Fruit fly (Drosophila melanogaster) Kc167 (cell line): ENCODE results near the gene CCT3.

Experiments used
- Myc ChIP-seq: fragments of >200 bp; optimal IDR thresholded peaks from 2 replicates; lab custom pipeline; 2017; ENCODE audit warnings: missing external identifiers
- insv ChIP-seq: fragments of >200 bp; optimal IDR thresholded peaks from 3 replicates; lab custom pipeline; 2018; ENCODE audit warnings: missing external identifiers

DNA sequence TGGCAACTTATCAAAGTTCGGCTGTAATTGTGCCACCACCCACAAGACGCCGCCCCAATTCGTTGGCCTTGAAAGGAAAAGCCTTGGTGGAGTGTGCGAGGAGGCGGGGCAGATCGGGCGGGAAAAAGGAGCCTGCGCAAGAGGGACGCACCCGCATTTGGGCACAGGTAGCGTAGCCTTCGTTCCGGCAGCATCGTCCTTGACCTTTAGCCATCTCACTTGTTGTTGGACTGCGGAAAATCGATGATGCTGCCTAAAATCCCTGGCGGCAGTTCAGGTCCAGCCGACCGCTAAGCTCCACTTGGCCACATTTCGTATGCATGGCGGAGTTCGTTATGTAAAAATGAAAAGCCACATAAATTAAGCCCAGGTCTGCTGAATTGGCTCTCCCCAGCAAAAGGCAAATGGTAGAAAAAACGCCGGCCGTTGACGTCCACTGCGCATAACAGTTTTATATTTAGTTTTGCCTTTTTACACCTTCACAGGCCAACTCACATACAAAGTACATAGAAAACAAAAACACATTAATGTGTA lies 20.4 kb upstream of the CCT3 start:
- TF ChIP-seq Myc (lab: Kevin White, UChicago) (no peak), insv (lab: Kevin White, UChicago) (no peak)
